Worm (Caenorhabditis elegans): ENCODE data around the gene srt-24.
"Not testable (repeated sequence)": the region's sequence is repeated elsewhere in the genome, so short reads cannot be mapped to it uniquely, and the experiment has no call there.

Gene srt-24

DNA sequence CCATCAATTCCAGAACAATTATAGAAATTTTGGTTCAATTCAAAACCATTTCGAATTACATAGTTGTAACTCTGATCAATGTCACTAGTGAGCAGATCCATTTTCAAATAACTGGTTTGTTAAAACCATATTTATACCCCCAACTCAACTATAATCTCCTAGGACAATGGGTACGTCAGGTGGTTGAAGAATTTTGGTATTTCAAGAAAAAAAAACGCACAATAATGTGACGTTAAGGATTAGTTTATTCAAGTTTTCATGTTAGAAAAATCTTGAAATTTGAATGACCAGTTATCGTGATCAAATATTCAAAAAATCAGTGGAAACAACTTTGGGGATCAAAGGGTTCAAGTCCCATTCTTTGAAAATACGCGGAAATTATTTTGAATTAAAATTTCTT is at the start of gene srt-24:
Gene srt-24, minus strand, starts transcription at position 101 of the 400 bp plus-strand sequence.
- no peak for TF ChIP-seq ceh-14 (tag; optimal IDR thresholded peaks at IDR 0.05)
- TF ChIP-seq ceh-24 (tag; optimal IDR thresholded peaks at IDR 0.05) = no peak
- no peak for TF ChIP-seq ceh-34 (tag; optimal IDR thresholded peaks at IDR 0.05)
- TF ChIP-seq pax-1 (tag; optimal IDR thresholded peaks at IDR 0.05) = no peak
- no peak for TF ChIP-seq elt-4 (tag; optimal IDR thresholded peaks at IDR 0.05)
- no peak for TF ChIP-seq pha-4 (tag; optimal IDR thresholded peaks at IDR 0.05)
- TF ChIP-seq Y22D7AL.16 (tag; optimal IDR thresholded peaks at IDR 0.05) = no peak
- TF ChIP-seq ets-4 (tag; optimal IDR thresholded peaks at IDR 0.05) = no peak
- no peak for TF ChIP-seq C38D4.7 (GFP tag; optimal IDR thresholded peaks at IDR 0.05)

DNA sequence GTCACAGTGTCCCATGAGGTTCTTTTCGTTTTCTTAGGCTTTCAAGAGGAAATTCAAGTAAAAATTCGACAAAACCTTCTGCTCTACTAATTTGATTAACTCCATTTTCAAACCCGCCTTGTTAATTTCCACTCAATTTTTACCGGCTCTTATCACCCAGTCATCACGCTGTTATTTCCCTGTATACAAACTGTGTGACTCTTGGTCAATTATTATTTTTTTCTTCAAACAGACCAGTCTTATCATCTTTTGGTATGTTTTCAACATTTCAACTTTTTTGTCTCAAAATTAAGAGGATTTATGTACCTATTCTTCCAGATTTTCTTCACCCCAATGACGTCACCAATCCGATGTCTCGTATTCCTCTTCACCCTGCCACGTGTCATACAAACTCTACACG is 47.6 kb upstream of the srt-24 start, which contains the start of gene ugt-52:
Gene ugt-52, plus strand, starts transcription at position 301 of the 400 bp plus-strand sequence.
- TF ChIP-seq elt-2 (tag; optimal IDR thresholded peaks at IDR 0.05) (no peak), ceh-48 (tag; optimal IDR thresholded peaks at IDR 0.05) (no peak), pat-9 (tag; optimal IDR thresholded peaks at IDR 0.05) (no peak), pqm-1 (tag; optimal IDR thresholded peaks at IDR 0.05) (no peak), C38D4.7 (GFP tag; optimal IDR thresholded peaks at IDR 0.05) (no peak), C08G9.2 (tag; optimal IDR thresholded peaks at IDR 0.05) (no peak), elt-4 (tag; optimal IDR thresholded peaks at IDR 0.05) (no peak), sdc-2 (tag; optimal IDR thresholded peaks at IDR 0.05) (no peak), fax-1 (tag; optimal IDR thresholded peaks at IDR 0.05) (no peak), eyg-1 (tag; optimal IDR thresholded peaks at IDR 0.05) (no peak), unc-42 (tag; optimal IDR thresholded peaks at IDR 0.05) (no peak), pag-3 (tag; optimal IDR thresholded peaks at IDR 0.05; ENCODE audit: borderline replicate concordance) (no peak), unc-55 (GFP tag; optimal IDR thresholded peaks at IDR 0.05) (no peak), ceh-6 (GFP tag; optimal IDR thresholded peaks at IDR 0.05) (no peak), dve-1 (tag; optimal IDR thresholded peaks at IDR 0.05) (no peak), pha-4 (tag; optimal IDR thresholded peaks at IDR 0.05) (no peak), ceh-19 (GFP tag; optimal IDR thresholded peaks at IDR 0.05) (no peak), lin-11 (tag; optimal IDR thresholded peaks at IDR 0.05) (no peak), ztf-16 (tag; optimal IDR thresholded peaks at IDR 0.05) (no peak), odd-2 (tag; optimal IDR thresholded peaks at IDR 0.05) (no peak)

DNA sequence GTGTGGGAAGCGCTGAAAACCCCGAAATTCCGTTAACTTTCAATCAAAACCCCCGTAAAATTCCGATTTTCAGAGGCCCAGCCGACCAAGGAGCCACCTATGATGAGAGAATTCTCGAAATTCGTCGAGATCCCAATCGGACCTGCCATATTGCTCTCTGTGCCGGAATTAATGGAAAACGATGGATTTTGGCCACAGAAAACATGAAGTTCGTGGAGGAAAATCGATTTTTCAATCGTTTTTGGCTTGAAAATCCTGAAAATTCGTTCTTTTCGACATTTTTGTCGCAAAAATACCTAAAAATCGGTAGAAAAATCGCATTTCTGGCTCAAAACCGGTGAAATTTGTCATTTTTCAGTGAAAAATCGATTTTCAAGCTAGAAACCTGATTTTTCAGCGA is 42.7 kb upstream of the srt-24 start:
- no peak for TF ChIP-seq pqm-1 (tag; optimal IDR thresholded peaks at IDR 0.05)
- no peak for TF ChIP-seq unc-42 (tag; optimal IDR thresholded peaks at IDR 0.05)
- no peak for TF ChIP-seq tbx-2 (tag; optimal IDR thresholded peaks at IDR 0.05)
- TF ChIP-seq ceh-9 (tag; optimal IDR thresholded peaks at IDR 0.05) = no peak
- no peak for TF ChIP-seq gmeb-2 (tag; optimal IDR thresholded peaks at IDR 0.05)
- no peak for TF ChIP-seq ceh-45 (GFP tag; IDR thresholded peaks at IDR 0.05)
- no peak for TF ChIP-seq hlh-13 (GFP tag; optimal IDR thresholded peaks at IDR 0.05)
- no peak for TF ChIP-seq madf-2 (tag; optimal IDR thresholded peaks at IDR 0.05)

DNA sequence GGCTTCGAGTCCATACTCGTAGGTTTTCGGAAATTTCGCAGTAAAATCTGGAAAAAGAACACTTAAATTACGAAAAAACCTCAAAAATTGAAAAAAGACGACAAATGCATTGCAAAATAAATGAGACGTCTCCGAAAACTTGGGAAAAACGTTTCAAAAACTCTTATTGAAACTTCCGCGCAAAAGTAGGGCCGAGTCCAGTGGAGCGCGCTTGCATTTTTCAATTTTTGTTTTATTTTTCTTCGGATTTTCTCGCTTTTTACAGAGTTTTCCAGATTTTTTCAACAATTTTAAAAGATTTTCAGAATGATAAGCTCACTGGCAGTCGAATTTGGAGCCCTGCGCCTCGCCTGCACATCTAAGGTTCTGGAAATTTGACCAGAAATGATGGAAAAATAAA is 42.1 kb upstream of the srt-24 start, which contains the start of gene mrpl-2:
Gene mrpl-2, plus strand, starts transcription at position 307 of the 400 bp plus-strand sequence.
- TF ChIP-seq pat-9 (tag; optimal IDR thresholded peaks at IDR 0.05) (no peak), ceh-19 (GFP tag; optimal IDR thresholded peaks at IDR 0.05) (no peak), elt-4 (tag; optimal IDR thresholded peaks at IDR 0.05) (no peak), elt-2 (tag; optimal IDR thresholded peaks at IDR 0.05) (peak; percentile 9), ztf-16 (tag; optimal IDR thresholded peaks at IDR 0.05) (no peak)

DNA sequence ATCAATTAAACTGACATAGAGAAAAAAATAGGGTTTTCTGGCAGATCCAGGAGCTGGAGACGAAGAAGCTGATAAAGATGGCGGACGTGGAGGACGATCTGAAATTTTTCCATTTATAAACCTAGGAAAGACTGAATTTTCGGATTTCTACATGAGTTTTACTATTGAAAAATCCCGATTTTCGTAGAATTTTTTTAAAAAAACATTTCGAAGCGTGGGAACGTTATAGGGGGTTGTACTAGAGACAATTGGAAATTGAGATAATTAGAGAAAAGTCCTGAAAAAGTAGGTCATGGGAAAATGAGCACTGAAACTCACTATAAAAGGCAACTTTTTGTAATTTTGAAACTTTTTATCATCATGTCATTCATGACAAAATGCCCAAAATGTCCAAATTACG is 40.2 kb upstream of the srt-24 start, which contains the start of gene F56B3.9:
Gene F56B3.9, plus strand, starts transcription at position 301 of the 400 bp plus-strand sequence.
- TF ChIP-seq ceh-14, unc-86, ttx-3 (tag; optimal IDR thresholded peaks at IDR 0.05): not testable (repeated sequence)

Data from whole organism, late embryonic.